Fruit fly (Drosophila melanogaster): Measurements from ENCODE around the gene rdx.

Gene rdx

dm6 chr3R:13984922-13985581 lies 46.8 kb downstream of the rdx start (continued):
- TF ChIP-seq CG9215 (GFP tag; IDR thresholded peaks at IDR 0.05) = peak; percentile 39; the same call in 1 of the 2 replicates
- peak in 1 of 2 experiments; percentile 83 for TF ChIP-seq tll (GFP tag; optimal IDR thresholded peaks at IDR 0.05)
- peak; percentile 46 for TF ChIP-seq tio (GFP tag; optimal IDR thresholded peaks at IDR 0.05)
- peak; percentile 73 for TF ChIP-seq CoRest (tag; optimal IDR thresholded peaks at IDR 0.05)
- no peak for TF ChIP-seq tx (GFP tag; optimal IDR thresholded peaks at IDR 0.05)
- no peak for TF ChIP-seq D (optimal IDR thresholded peaks at IDR 0.05)
- peak; percentile 78 for TF ChIP-seq D (GFP tag; optimal IDR thresholded peaks at IDR 0.05)
- no peak for TF ChIP-seq pros (GFP tag; optimal IDR thresholded peaks at IDR 0.05)
- TF ChIP-seq CkIIα-i1 (GFP tag; IDR thresholded peaks at IDR 0.05) = no peak
- peak; percentile 65 for TF ChIP-seq cad (GFP tag; optimal IDR thresholded peaks at IDR 0.05)
- peak; percentile 68 for TF ChIP-seq CG12104 (GFP tag; optimal IDR thresholded peaks at IDR 0.05)
- peak; percentile 70 for TF ChIP-seq pum (GFP tag; optimal IDR thresholded peaks at IDR 0.05)
- peak; percentile 69 for TF ChIP-seq Elba2 (GFP tag; optimal IDR thresholded peaks at IDR 0.05)
- TF ChIP-seq al (GFP tag; IDR thresholded peaks at IDR 0.05) = no peak
- peak; percentile 75 for TF ChIP-seq Blimp-1 (GFP tag; optimal IDR thresholded peaks at IDR 0.05)
- TF ChIP-seq fu2 (GFP tag; optimal IDR thresholded peaks at IDR 0.05) = no peak
- TF ChIP-seq NFAT (GFP tag; IDR thresholded peaks at IDR 0.05) = no peak
- TF ChIP-seq CG17359 (tag; optimal IDR thresholded peaks at IDR 0.05) = peak; percentile 72
- peak; percentile 6 for TF ChIP-seq cato (GFP tag; optimal IDR thresholded peaks at IDR 0.05; ENCODE audit: borderline replicate concordance)
- peak; percentile 1 for TF ChIP-seq lbe (GFP tag; optimal IDR thresholded peaks at IDR 0.05)
- TF ChIP-seq Gsc (GFP tag; IDR thresholded peaks at IDR 0.05) = no peak
- TF ChIP-seq CG6813 (GFP tag; optimal IDR thresholded peaks at IDR 0.05) = peak; percentile 67
- TF ChIP-seq Lpt (GFP tag; optimal IDR thresholded peaks at IDR 0.05) = no peak
- peak; percentile 46 for TF ChIP-seq Sox100B (GFP tag; optimal IDR thresholded peaks at IDR 0.05)
- TF ChIP-seq az2 (GFP tag; optimal IDR thresholded peaks at IDR 0.05) = peak; percentile 61
- TF ChIP-seq TFAM (GFP tag; optimal IDR thresholded peaks at IDR 0.05) = no peak
- peak; percentile 74 for TF ChIP-seq Ssrp (tag; optimal IDR thresholded peaks at IDR 0.05)
- TF ChIP-seq CG12071 (GFP tag; optimal IDR thresholded peaks at IDR 0.05) = no peak
- TF ChIP-seq dm (GFP tag; optimal IDR thresholded peaks at IDR 0.05) = peak; percentile 49
- TF ChIP-seq emc (GFP tag; optimal IDR thresholded peaks at IDR 0.05) = peak; percentile 31
- TF ChIP-seq esg (GFP tag; conservative IDR thresholded peaks at IDR 0.05) = peak; percentile 57
- TF ChIP-seq CG15011 (GFP tag; optimal IDR thresholded peaks at IDR 0.05) = peak; percentile 65
- TF ChIP-seq CG4360 (GFP tag; IDR thresholded peaks at IDR 0.05) = peak; percentile 83
- TF ChIP-seq repo (GFP tag; optimal IDR thresholded peaks at IDR 0.05) = no peak
- peak; percentile 58 for TF ChIP-seq Abd-B (GFP tag; optimal IDR thresholded peaks at IDR 0.05)
- peak; percentile 26 for TF ChIP-seq CG6654 (GFP tag; optimal IDR thresholded peaks at IDR 0.05)
- no peak for TF ChIP-seq sr (GFP tag; IDR thresholded peaks at IDR 0.05)
- TF ChIP-seq Hr39 (optimal IDR thresholded peaks at IDR 0.05) = no peak
- no peak for TF ChIP-seq CG6791 (GFP tag; IDR thresholded peaks at IDR 0.05; ENCODE audit: partially characterized antibody)
- TF ChIP-seq hbn (GFP tag; IDR thresholded peaks at IDR 0.05; ENCODE audit: partially characterized antibody) = no peak
- TF ChIP-seq Dref (GFP tag; IDR thresholded peaks at IDR 0.05) = no peak
- TF ChIP-seq CG7271 (tag; optimal IDR thresholded peaks at IDR 0.05) = peak; percentile 90
- TF ChIP-seq CG16779 (GFP tag; IDR thresholded peaks at IDR 0.05) = no peak
- peak in 1 of 3 experiments; percentile 88 for TF ChIP-seq lola (GFP tag; optimal IDR thresholded peaks at IDR 0.05)
- TF ChIP-seq Hmx (GFP tag; optimal IDR thresholded peaks at IDR 0.05) = no peak
- peak; percentile 34 for TF ChIP-seq CG18011 (GFP tag; optimal IDR thresholded peaks at IDR 0.05)
- TF ChIP-seq Fer1 (GFP tag; optimal IDR thresholded peaks at IDR 0.05) = peak; percentile 33
- TF ChIP-seq CG7928 (GFP tag; optimal IDR thresholded peaks at IDR 0.05) = no peak
- peak; percentile 74 for TF ChIP-seq CG18476 (GFP tag; optimal IDR thresholded peaks at IDR 0.05)
- no peak for TF ChIP-seq chinmo (GFP tag; IDR thresholded peaks at IDR 0.05; ENCODE audit: partially characterized antibody)

Data from whole organism, embryonic.